Worm (Caenorhabditis elegans) whole organism, early embryonic: ENCODE results near the gene str-205.

Experiments
- B0310.2 ChIP-seq: sonication (generic microtip); optimal IDR thresholded peaks from 2 replicates; lab custom pipeline; 2016; ENCODE audit warnings: mild to moderate bottlenecking, missing genetic modification characterization, missing compliant biosample characterization
- F13C5.2 ChIP-seq: sonication (generic microtip); optimal IDR thresholded peaks from 2 replicates; lab custom pipeline; 2017; ENCODE audit warnings: mild to moderate bottlenecking, missing genetic modification characterization, inconsistent platforms, missing compliant biosample characterization
- aly-1 ChIP-seq: sonication (generic microtip); optimal IDR thresholded peaks from 2 replicates; lab custom pipeline; 2016; ENCODE audit warnings: missing genetic modification characterization, missing compliant biosample characterization
- ama-1 ChIP-seq: fragments of 150-350 bp; optimal IDR thresholded peaks from 2 replicates; lab custom pipeline; 2014
- ets-7 ChIP-seq: sonication (generic microtip); optimal IDR thresholded peaks from 2 replicates; lab custom pipeline; 2016; ENCODE audit warnings: missing genotype, missing genetic modification characterization, missing compliant biosample characterization
- flt-1 ChIP-seq: fragments of 200-800 bp; sonication (Bioruptor generic); IDR thresholded peaks from 2 replicates; pipeline ENCODE4 v1.3.6; 2022; ENCODE audit warnings: missing genetic modification characterization, missing compliant biosample characterization
- hmbx-1 ChIP-seq: sonication (generic microtip); optimal IDR thresholded peaks from 2 replicates; lab custom pipeline; 2016; ENCODE audit warnings: mild to moderate bottlenecking, missing genetic modification characterization, missing compliant biosample characterization
- hnd-1 ChIP-seq: sonication (generic microtip); optimal IDR thresholded peaks from 2 replicates; lab custom pipeline; 2016; ENCODE audit warnings: missing genetic modification characterization, missing compliant biosample characterization
- pes-1 ChIP-seq: fragments of 200-800 bp; sonication (Bioruptor generic); IDR thresholded peaks from 2 replicates; pipeline ENCODE4 v1.3.6; 2022; ENCODE audit warnings: missing genetic modification reagents, missing genetic modification characterization, missing compliant biosample characterization
- sea-1 ChIP-seq: fragments of 200-800 bp; sonication (Bioruptor generic); conservative IDR thresholded peaks from 2 replicates; pipeline ENCODE4 v1.3.6; 2022; ENCODE audit warnings: missing genetic modification characterization, missing compliant biosample characterization
- tbx-37 ChIP-seq: fragments of 200-800 bp; sonication (Bioruptor generic); conservative IDR thresholded peaks from 2 replicates; pipeline ENCODE4 v1.3.6; 2022; ENCODE audit warnings: missing genetic modification reagents, missing genetic modification characterization, missing compliant biosample characterization
- tra-4 ChIP-seq: sonication (generic microtip); optimal IDR thresholded peaks from 2 replicates; lab custom pipeline; 2017; ENCODE audit warnings: missing genetic modification characterization, missing compliant biosample characterization

- no peak for TF ChIP-seq flt-1
- TF ChIP-seq tbx-37: no peak
- TF ChIP-seq ama-1: no peak
- no peak for TF ChIP-seq hnd-1
- TF ChIP-seq B0310.2 (tag; lab: Kevin White, UChicago): no peak
- no peak for TF ChIP-seq aly-1
- peak; percentile 39 for TF ChIP-seq F13C5.2 (tag; lab: Kevin White, UChicago)
- no peak for TF ChIP-seq ets-7 (tag; lab: Kevin White, UChicago)
- TF ChIP-seq tra-4 (tag; lab: Kevin White, UChicago): no peak
- TF ChIP-seq hmbx-1 (tag; lab: Kevin White, UChicago): no peak
- TF ChIP-seq sea-1 (GFP tag; lab: Robert Waterston, UW): no peak
- TF ChIP-seq pes-1 (GFP tag; lab: Robert Waterston, UW): no peak
Observed at ce11 chrV:4962968-4963367, 33.2 kb upstream of the str-205 start, which contains the start of gene tam-1.
